Fruit fly (Drosophila melanogaster) whole organism: ENCODE data around the gene CG5895.

Source experiments
- CG8478 ChIP-seq: fragments of >200 bp; optimal IDR thresholded peaks from 2 replicates; lab custom pipeline; 2018; ENCODE audit warnings: inconsistent platforms
- Dll ChIP-seq: fragments of >200 bp; optimal IDR thresholded peaks from 2 replicates; lab custom pipeline; 2017
- EcR ChIP-seq, 2 experiments: fragments of >200 bp; optimal IDR thresholded peaks; 2 replicates each; lab custom pipeline; 2017; ENCODE audit warnings: missing biosample characterization in 2 of 2, missing genetic modification characterization in 2 of 2, missing genetic modification reagents in 2 of 2
- pan ChIP-seq: fragments of >200 bp; optimal IDR thresholded peaks from 2 replicates; lab custom pipeline; 2017
- psq ChIP-seq: fragments of >200 bp; optimal IDR thresholded peaks from 2 replicates; lab custom pipeline; 2017
- usp ChIP-seq: fragments of >200 bp; optimal IDR thresholded peaks from 2 replicates; lab custom pipeline; 2017; ENCODE audit warnings: missing biosample characterization, missing genetic modification characterization, mixed read lengths

Gene CG5895

dm6 chr3L:16019144-16020006 is 15.9 kb upstream of the CG5895 start:
- TF ChIP-seq pan (lab: Kevin White, UChicago) = no peak
- TF ChIP-seq CG8478 (lab: Kevin White, UChicago) = no peak
- TF ChIP-seq usp (GFP tag; lab: Kevin White, UChicago) = no peak
- no peak for TF ChIP-seq psq (lab: Kevin White, UChicago)
- TF ChIP-seq EcR (GFP tag; optimal IDR thresholded peaks at IDR 0.05; lab: Kevin White, UChicago) = no peak
- no peak for TF ChIP-seq Dll

- TF ChIP-seq pan (lab: Kevin White, UChicago) (no peak), usp (GFP tag; lab: Kevin White, UChicago) (no peak), EcR (GFP tag; optimal IDR thresholded peaks at IDR 0.05; lab: Kevin White, UChicago) (no peak), CG8478 (lab: Kevin White, UChicago) (no peak), psq (lab: Kevin White, UChicago) (no peak), Dll (no peak)
Observed at dm6 chr3L:16021064-16021683, 14.1 kb upstream of the CG5895 start.

- TF ChIP-seq Dll (no peak), EcR (GFP tag; optimal IDR thresholded peaks at IDR 0.05; lab: Kevin White, UChicago) (no peak), usp (GFP tag; lab: Kevin White, UChicago) (no peak), psq (lab: Kevin White, UChicago) (no peak), pan (lab: Kevin White, UChicago) (no peak)
Observed at dm6 chr3L:16023020-16023648, 12.2 kb upstream of the CG5895 start, which contains the start of gene Notum. TSS of gene Notum (plus strand) at chr3L:16023480.

DNA sequence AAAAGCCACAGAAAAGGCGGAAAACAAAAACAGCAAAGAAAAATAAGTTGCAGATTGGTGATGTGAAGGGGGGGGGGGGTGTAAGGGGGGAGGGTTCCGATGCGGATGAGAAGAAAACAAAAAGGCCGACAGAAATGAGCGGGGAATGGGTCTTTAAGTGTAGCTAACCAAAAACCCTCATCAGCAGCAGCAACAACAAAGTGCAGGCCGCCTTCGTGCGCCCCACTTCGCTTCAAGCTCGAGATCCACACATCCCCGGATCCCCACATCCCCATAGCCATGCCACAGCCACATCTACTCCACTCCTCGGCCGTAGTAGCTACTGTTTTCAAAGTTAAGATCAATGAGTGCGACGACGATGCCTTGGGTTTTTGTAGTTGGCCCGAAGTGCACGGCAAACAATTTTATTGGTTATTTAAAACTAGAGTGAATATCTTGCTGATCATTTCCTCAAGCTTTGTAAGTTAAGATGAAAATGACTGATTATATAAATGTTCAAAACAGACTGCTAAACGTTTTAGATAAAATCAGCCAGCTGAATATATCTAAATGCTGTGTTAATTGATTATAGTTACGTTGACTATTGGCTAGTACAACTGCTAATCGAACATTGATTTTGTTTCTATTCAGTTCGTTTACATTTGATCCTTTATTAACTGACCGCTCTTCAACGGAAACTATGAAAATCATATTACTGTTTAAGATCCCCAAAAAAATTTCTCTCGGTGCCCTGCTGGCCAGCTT is 10.8 kb upstream of the CG5895 start:
- TF ChIP-seq CG8478 (lab: Kevin White, UChicago) = no peak
- TF ChIP-seq Dll = no peak
- no peak for TF ChIP-seq pan (lab: Kevin White, UChicago)
- no peak for TF ChIP-seq EcR (GFP tag; optimal IDR thresholded peaks at IDR 0.05; lab: Kevin White, UChicago)
- TF ChIP-seq usp (GFP tag; lab: Kevin White, UChicago) = no peak
- no peak for TF ChIP-seq psq (lab: Kevin White, UChicago)

- TF ChIP-seq CG8478 (lab: Kevin White, UChicago) (no peak), usp (GFP tag; lab: Kevin White, UChicago) (no peak), psq (lab: Kevin White, UChicago) (no peak), EcR (GFP tag; optimal IDR thresholded peaks at IDR 0.05; lab: Kevin White, UChicago) (no peak), Dll (no peak), pan (lab: Kevin White, UChicago) (no peak)
Observed at dm6 chr3L:16025020-16025680, 10.1 kb upstream of the CG5895 start.

- TF ChIP-seq CG8478 (lab: Kevin White, UChicago) (no peak), Dll (no peak), psq (lab: Kevin White, UChicago) (no peak), EcR (GFP tag; optimal IDR thresholded peaks at IDR 0.05; lab: Kevin White, UChicago) (no peak), usp (GFP tag; lab: Kevin White, UChicago) (no peak), pan (lab: Kevin White, UChicago) (no peak)
Observed at dm6 chr3L:16026065-16026789, 9.1 kb upstream of the CG5895 start.

- no peak for TF ChIP-seq Dll
- TF ChIP-seq CG8478 (lab: Kevin White, UChicago) = no peak
- no peak for TF ChIP-seq EcR (GFP tag; optimal IDR thresholded peaks at IDR 0.05; lab: Kevin White, UChicago)
- no peak for TF ChIP-seq psq (lab: Kevin White, UChicago)
- TF ChIP-seq usp (GFP tag; lab: Kevin White, UChicago) = no peak
- no peak for TF ChIP-seq pan (lab: Kevin White, UChicago)
Observed at dm6 chr3L:16027163-16027633, 8.1 kb upstream of the CG5895 start.

DNA sequence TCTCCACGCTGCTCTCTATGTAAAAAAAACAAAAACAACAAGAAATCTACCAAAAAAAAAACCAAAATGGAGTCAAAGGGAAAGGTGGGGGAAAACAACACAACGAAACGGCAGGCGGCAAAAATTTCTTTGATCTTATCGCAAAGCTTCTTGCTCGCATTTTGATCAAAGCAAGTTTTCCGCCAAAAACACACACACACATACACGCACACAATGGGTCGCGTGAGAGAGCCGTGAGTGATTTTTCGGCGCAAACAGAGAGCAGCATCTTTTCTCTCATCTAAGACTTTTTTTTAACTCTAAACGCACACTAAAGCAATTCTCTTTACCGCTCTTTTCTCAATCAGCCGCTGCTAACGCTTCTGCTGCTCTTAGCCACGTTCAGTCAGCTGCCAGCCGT is 6.4 kb upstream of the CG5895 start:
- TF ChIP-seq pan (lab: Kevin White, UChicago) (no peak), Dll (no peak), usp (GFP tag; lab: Kevin White, UChicago) (no peak), CG8478 (lab: Kevin White, UChicago) (no peak), psq (lab: Kevin White, UChicago) (no peak), EcR (GFP tag; optimal IDR thresholded peaks at IDR 0.05; lab: Kevin White, UChicago) (no peak)

dm6 chr3L:16033090-16033828 is 2.0 kb upstream of the CG5895 start, which contains the start of the genes CG42717 and CG42716:
TSS of gene CG42717 (minus strand) at chr3L:16033190.
TSS of gene CG42716 (plus strand) at chr3L:16033778.
- no peak for TF ChIP-seq psq (lab: Kevin White, UChicago)
- no peak for TF ChIP-seq Dll
- TF ChIP-seq usp (GFP tag; lab: Kevin White, UChicago) = no peak
- no peak for TF ChIP-seq EcR (GFP tag; optimal IDR thresholded peaks at IDR 0.05; lab: Kevin White, UChicago)
- TF ChIP-seq CG8478 (lab: Kevin White, UChicago) = no peak
